Fruit fly (Drosophila melanogaster) S2 (cell line): ENCODE measurements around the gene Usp2.

Experiments used
- CG8478 ChIP-seq: fragments of >200 bp; optimal IDR thresholded peaks from 2 replicates; lab custom pipeline; 2018
- CTCF ChIP-seq, 2 experiments: fragments of >200 bp; optimal IDR thresholded peaks; 2 replicates each; lab custom pipeline; 2018

- TF ChIP-seq CG8478 (lab: Kevin White, UChicago) (no peak), CTCF (optimal IDR thresholded peaks at IDR 0.05; lab: Kevin White, UChicago) (no peak)
Measured at dm6 chrX:22449191-22449787, 6.3 kb upstream of the Usp2 start, which contains the start of the genes CG14615 and tilB.
